Fruit fly (Drosophila melanogaster) whole organism, wandering third instar larva: ENCODE results near the gene Dus1.

Experiments
- Abd-B ChIP-seq: fragments of >200 bp; optimal IDR thresholded peaks from 2 replicates; lab custom pipeline; 2017; ENCODE audit warnings: missing biosample characterization, missing genetic modification characterization
- CrebA ChIP-seq: fragments of 200-800 bp; sonication (Bioruptor generic); optimal IDR thresholded peaks from 2 replicates; lab custom pipeline; 2016; ENCODE audit warnings: missing biosample characterization, mild to moderate bottlenecking, missing genetic modification characterization, borderline replicate concordance
- Dfd ChIP-seq: fragments of >200 bp; optimal IDR thresholded peaks from 2 replicates; lab custom pipeline; 2017; ENCODE audit warnings: missing biosample characterization, missing genetic modification characterization
- Hr83 ChIP-seq: fragments of 200-300 bp; sonication (Bioruptor generic); optimal IDR thresholded peaks from 2 replicates; lab custom pipeline; 2016; ENCODE audit warnings: missing biosample characterization, mild to moderate bottlenecking, missing genetic modification characterization, moderate library complexity; ENCODE audit not compliant: poor library complexity, severe bottlenecking
- Rel ChIP-seq, 2 experiments: fragments of 200-800 bp; sonication (Bioruptor generic) in 1 of 2; optimal IDR thresholded peaks; 2 replicates in 1 of 2; 3 replicates in 1 of 2; lab custom pipeline; 2016 to 2019; ENCODE audit warnings: mild to moderate bottlenecking in 2 of 2, missing biosample characterization in 2 of 2, missing genetic modification characterization in 2 of 2, moderate library complexity in 1 of 2
- Sp1 ChIP-seq: fragments of 200-800 bp; sonication (Bioruptor generic); optimal IDR thresholded peaks from 3 replicates; lab custom pipeline; 2019; ENCODE audit warnings: missing biosample characterization, mild to moderate bottlenecking, missing genetic modification characterization, moderate library complexity
- dl ChIP-seq, 2 experiments: fragments of 175-275, 200-275 bp in 1 of 2; fragments of 200-275 bp in 1 of 2; sonication (Bioruptor generic); optimal IDR thresholded peaks; lab custom pipeline; 2018; ENCODE audit warnings: mild to moderate bottlenecking in 2 of 2, missing biosample characterization in 2 of 2, missing genetic modification characterization in 2 of 2, moderate library complexity in 2 of 2; ENCODE audit not compliant: partially characterized antibody in 2 of 2, insufficient read depth in 1 of 2
- fru ChIP-seq: fragments of 200-800 bp; sonication (Bioruptor generic); optimal IDR thresholded peaks from 3 replicates; lab custom pipeline; 2016; ENCODE audit warnings: missing biosample characterization, mild to moderate bottlenecking, missing genetic modification characterization
- h ChIP-seq: fragments of 200-800 bp; sonication (Bioruptor generic); optimal IDR thresholded peaks from 3 replicates; lab custom pipeline; 2016; ENCODE audit warnings: missing biosample characterization, mild to moderate bottlenecking, missing genetic modification characterization
- pan ChIP-seq: fragments of >200 bp; optimal IDR thresholded peaks from 2 replicates; lab custom pipeline; 2017
- psq ChIP-seq: fragments of 200-800 bp; sonication (Bioruptor generic); optimal IDR thresholded peaks from 3 replicates; lab custom pipeline; 2017; ENCODE audit warnings: missing biosample characterization, mild to moderate bottlenecking, missing genetic modification characterization, moderate library complexity
- tai ChIP-seq: sonication (Bioruptor generic); optimal IDR thresholded peaks from 2 replicates; lab custom pipeline; 2016; ENCODE audit warnings: missing biosample characterization, missing genetic modification characterization
- usp ChIP-seq: fragments of >200 bp; optimal IDR thresholded peaks from 2 replicates; lab custom pipeline; 2017; ENCODE audit warnings: missing biosample characterization, missing genetic modification characterization

- TF ChIP-seq tai (GFP tag; lab: Kevin White, UChicago) (no peak), h (GFP tag; lab: Kevin White, UChicago) (no peak), Hr83 (GFP tag; lab: Kevin White, UChicago) (no peak), usp (no peak), CrebA (GFP tag; lab: Kevin White, UChicago) (no peak), dl (GFP tag; optimal IDR thresholded peaks at IDR 0.05; lab: Kevin White, UChicago; ENCODE audit: insufficient read depth in 1 of 2, partially characterized antibody in 2 of 2) (no peak), Sp1 (GFP tag; lab: Kevin White, UChicago) (no peak), fru (GFP tag; lab: Kevin White, UChicago) (no peak), pan (lab: Kevin White, UChicago) (no peak), Abd-B (GFP tag; lab: Kevin White, UChicago) (no peak), psq (GFP tag; lab: Kevin White, UChicago) (no peak), Dfd (GFP tag; lab: Kevin White, UChicago) (no peak), Rel (GFP tag; optimal IDR thresholded peaks at IDR 0.05; lab: Kevin White, UChicago) (no peak), Rel (tag; optimal IDR thresholded peaks at IDR 0.05; lab: Kevin White, UChicago) (no peak)
Observed at dm6 chr2L:290949-291348, 19.4 kb upstream of the Dus1 start.
